Fruit fly (Drosophila melanogaster): ENCODE data around the gene hbt.

DNA sequence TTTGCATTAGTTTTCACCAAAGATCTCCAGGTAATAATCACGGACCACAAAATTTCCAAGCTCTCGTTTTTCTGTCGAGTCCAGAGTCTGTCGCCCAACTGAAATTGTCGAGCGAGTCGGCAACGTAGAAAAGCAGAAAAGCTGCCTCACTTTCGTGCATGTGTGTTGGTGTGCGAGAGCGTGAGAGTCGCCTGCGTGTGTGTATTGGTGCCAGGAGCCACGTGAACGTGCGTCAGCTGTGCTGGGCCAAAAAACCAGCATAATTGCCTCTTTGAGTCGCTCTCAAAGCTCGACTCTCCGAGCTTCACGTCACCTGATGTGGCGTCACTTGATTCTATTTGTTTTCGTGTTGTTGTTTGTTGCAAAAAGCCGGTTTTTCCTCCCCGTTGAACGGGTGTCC is at the start of gene hbt:
- TF ChIP-seq CG8478 (optimal IDR thresholded peaks at IDR 0.05) (no peak), psq (optimal IDR thresholded peaks at IDR 0.05) (no peak), EcR (GFP tag; optimal IDR thresholded peaks at IDR 0.05) (no peak), pan (optimal IDR thresholded peaks at IDR 0.05) (no peak), Dll (optimal IDR thresholded peaks at IDR 0.05) (no peak)
